Worm (Caenorhabditis elegans) whole organism, midembryonic: ENCODE results near the gene Y97E10AR.6.

ENCODE experiments used
- T22C8.4 ChIP-seq: fragments of 200-800 bp; sonication (Bioruptor generic); IDR thresholded peaks from 2 replicates; pipeline ENCODE4 v1.3.6; 2022; ENCODE audit warnings: missing genetic modification characterization, missing compliant biosample characterization
- cog-1 ChIP-seq: sonication (generic microtip); optimal IDR thresholded peaks from 2 replicates; lab custom pipeline; 2016; ENCODE audit warnings: missing genetic modification characterization, missing compliant biosample characterization
- flt-1 ChIP-seq: fragments of 200-800 bp; sonication (Bioruptor generic); IDR thresholded peaks from 2 replicates; pipeline ENCODE4 v1.3.6; 2022; ENCODE audit warnings: missing genetic modification characterization, missing compliant biosample characterization
- klf-2 ChIP-seq: fragments of 200-800 bp; sonication (Bioruptor generic); conservative IDR thresholded peaks from 2 replicates; pipeline ENCODE4 v1.3.6; 2022; ENCODE audit warnings: missing genetic modification reagents, missing genetic modification characterization, missing compliant biosample characterization
- med-1 ChIP-seq: sonication (generic microtip); optimal IDR thresholded peaks from 2 replicates; lab custom pipeline; 2017; ENCODE audit warnings: missing genetic modification characterization, mild to moderate bottlenecking, missing compliant biosample characterization, antibody characterized with exemption, missing genetic modification reagents; ENCODE audit not compliant: insufficient read depth
- ref-1 ChIP-seq: fragments of 200-800 bp; sonication (Bioruptor generic); conservative IDR thresholded peaks from 2 replicates; pipeline ENCODE4 v1.3.6; 2022; ENCODE audit warnings: missing genetic modification reagents, missing genetic modification characterization, missing compliant biosample characterization
- tab-1 ChIP-seq: fragments of 200-800 bp; sonication (Bioruptor generic); IDR thresholded peaks from 2 replicates; pipeline ENCODE4 v1.3.6; 2022; ENCODE audit warnings: missing genetic modification characterization, missing compliant biosample characterization
- ztf-23 ChIP-seq: fragments of 200-800 bp; sonication (Bioruptor generic); IDR thresholded peaks from 2 replicates; pipeline ENCODE4 v1.3.6; 2022; ENCODE audit warnings: missing genetic modification reagents, missing genetic modification characterization, missing compliant biosample characterization
- ztf-29 ChIP-seq: fragments of 200-800 bp; sonication (Bioruptor generic); IDR thresholded peaks from 2 replicates; pipeline ENCODE4 v1.3.6; 2022; ENCODE audit warnings: missing genetic modification reagents, missing genetic modification characterization, missing compliant biosample characterization

The Y97E10AR.6 gene

DNA sequence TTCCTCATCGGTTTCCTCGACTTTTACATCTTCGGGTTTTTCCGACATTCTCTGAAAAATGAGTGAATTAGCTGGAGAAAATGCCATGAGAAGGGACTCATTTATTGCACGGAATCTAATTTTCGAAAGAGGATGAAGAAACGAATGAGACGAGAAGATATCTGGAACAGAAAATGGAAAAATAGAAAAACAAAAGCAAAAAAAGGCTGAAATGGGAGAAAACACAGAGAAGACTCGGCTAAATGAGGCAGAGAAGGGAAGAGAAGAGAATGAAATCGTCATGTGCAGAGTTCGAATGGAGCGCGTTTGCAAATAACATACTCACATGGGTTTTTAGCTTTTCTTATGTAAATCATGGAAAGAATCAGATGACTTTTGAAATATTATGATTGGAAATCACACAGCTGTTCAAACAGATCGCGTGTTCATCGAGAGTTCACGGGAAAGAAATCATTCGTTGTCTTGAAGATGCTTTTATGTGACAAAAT is at the start of gene Y97E10AR.6:
Gene Y97E10AR.6 (minus strand): TSS at position 51 of the 488 bp plus-strand sequence.
- TF ChIP-seq klf-2 (GFP tag; lab: Robert Waterston, UW): no peak
- no peak for TF ChIP-seq ztf-29
- no peak for TF ChIP-seq ref-1 (GFP tag; lab: Robert Waterston, UW)
- no peak for TF ChIP-seq med-1 (GFP tag; lab: Kevin White, UChicago)
- no peak for TF ChIP-seq ztf-23
- TF ChIP-seq tab-1: no peak
- no peak for TF ChIP-seq T22C8.4 (GFP tag; lab: Robert Waterston, UW)
- no peak for TF ChIP-seq flt-1 (GFP tag; lab: Robert Waterston, UW)
- no peak for TF ChIP-seq cog-1 (tag; lab: Kevin White, UChicago)

- TF ChIP-seq med-1 (GFP tag; lab: Kevin White, UChicago) (no peak), cog-1 (tag; lab: Kevin White, UChicago) (no peak)
These were observed 48.3 kb upstream of the Y97E10AR.6 start, which contains the start of gene str-139 for ce11 chrV:8062074-8062473. str-139 (minus strand) TSS chrV:8062174.

- TF ChIP-seq med-1 (GFP tag; lab: Kevin White, UChicago) (no peak), ztf-23 (no peak), T22C8.4 (GFP tag; lab: Robert Waterston, UW) (no peak)
These were observed 44.6 kb upstream of the Y97E10AR.6 start, which contains the start of gene str-138 for ce11 chrV:8058359-8058758. str-138 (plus strand) TSS chrV:8058659.

DNA sequence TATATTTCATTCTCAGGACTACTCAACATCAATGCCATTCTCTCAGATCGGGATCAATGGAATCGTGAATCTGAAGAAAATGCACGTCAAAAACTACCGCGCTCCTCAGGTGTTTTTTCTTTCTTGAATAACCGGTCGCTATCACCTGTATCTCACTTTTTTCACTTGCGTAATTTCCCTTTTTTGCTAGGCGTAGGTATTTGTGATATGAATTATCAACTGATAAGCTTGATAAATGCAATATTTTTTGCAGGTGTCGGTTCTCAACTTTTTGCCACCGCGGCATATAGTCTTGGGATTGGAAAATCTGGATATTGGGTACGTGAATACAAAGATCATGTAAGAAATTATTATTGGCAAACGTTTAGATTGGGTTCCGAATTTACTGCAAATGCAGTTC is 41.4 kb upstream of the Y97E10AR.6 start:
- TF ChIP-seq tab-1 (no peak), cog-1 (tag; lab: Kevin White, UChicago) (no peak), flt-1 (GFP tag; lab: Robert Waterston, UW) (no peak), ztf-23 (no peak), T22C8.4 (GFP tag; lab: Robert Waterston, UW) (no peak), ztf-29 (no peak), med-1 (GFP tag; lab: Kevin White, UChicago) (no peak)

- TF ChIP-seq med-1 (GFP tag; lab: Kevin White, UChicago): no peak
These were observed 40.4 kb upstream of the Y97E10AR.6 start, which contains the start of gene ZC513.2 for ce11 chrV:8054130-8054529. ZC513.2 (plus strand) TSS chrV:8054430.

DNA sequence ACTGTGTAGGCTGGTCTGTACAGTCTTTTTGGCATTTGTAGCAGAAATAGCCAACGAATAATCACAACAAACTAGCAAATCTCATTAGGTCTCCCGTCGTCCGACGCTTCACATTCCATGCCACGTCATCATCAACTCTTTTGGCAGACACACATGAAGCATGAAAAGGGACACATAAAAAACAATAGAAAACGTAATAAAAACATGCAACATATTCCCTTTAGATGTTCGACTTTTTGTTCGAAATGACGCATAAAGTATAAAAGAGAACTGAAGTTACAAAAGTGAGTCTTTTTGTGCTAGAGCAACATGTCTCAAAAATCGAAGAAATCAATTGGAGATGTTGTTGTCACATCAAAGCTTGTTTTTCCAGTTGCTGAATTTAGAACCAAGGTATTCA is 38.1 kb upstream of the Y97E10AR.6 start, which contains the start of gene sth-1:
Gene sth-1 (plus strand): TSS at position 301 of the 400 bp plus-strand sequence.
- TF ChIP-seq ztf-23 (no peak), T22C8.4 (GFP tag; lab: Robert Waterston, UW) (no peak), ztf-29 (no peak), flt-1 (GFP tag; lab: Robert Waterston, UW) (no peak)

ce11 chrV:8050811-8051210 is 37.1 kb upstream of the Y97E10AR.6 start, which contains the start of gene col-43:
col-43 (minus strand) TSS chrV:8050911.
- TF ChIP-seq tab-1: no peak
- no peak for TF ChIP-seq T22C8.4 (GFP tag; lab: Robert Waterston, UW)
- no peak for TF ChIP-seq ztf-29
- no peak for TF ChIP-seq ref-1 (GFP tag; lab: Robert Waterston, UW)
- TF ChIP-seq cog-1 (tag; lab: Kevin White, UChicago): no peak
- no peak for TF ChIP-seq flt-1 (GFP tag; lab: Robert Waterston, UW)
- no peak for TF ChIP-seq klf-2 (GFP tag; lab: Robert Waterston, UW)
- no peak for TF ChIP-seq ztf-23
- TF ChIP-seq med-1 (GFP tag; lab: Kevin White, UChicago): no peak

DNA sequence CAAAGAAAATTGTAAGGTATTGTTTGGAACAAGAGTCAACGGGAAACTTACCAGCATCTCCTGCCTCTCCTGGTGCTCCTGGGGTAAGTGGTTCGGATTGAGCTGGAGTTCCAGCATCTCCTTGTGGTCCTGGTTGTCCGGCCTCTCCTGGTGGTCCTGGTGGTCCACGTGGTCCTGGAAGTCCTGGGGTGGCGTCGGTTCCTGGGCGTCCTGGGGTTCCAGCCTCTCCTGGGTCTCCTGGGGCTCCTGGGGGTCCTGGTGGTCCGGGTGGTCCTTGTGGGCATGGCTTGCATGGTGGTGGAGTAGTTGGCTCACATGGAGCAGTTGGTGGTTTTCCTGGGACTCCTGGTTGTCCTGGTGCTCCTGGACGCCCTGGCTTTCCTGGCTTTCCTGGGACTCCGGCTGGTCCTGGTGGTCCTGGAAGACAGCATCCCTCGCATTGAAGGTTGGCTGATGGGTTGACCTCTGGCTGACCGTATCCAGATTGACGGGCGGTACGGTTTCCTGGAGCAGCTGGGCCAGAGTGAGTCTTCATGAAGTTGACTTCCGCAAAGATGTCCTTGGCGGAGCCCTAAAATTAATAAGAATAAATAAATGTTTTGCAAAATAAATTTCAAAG is 36.4 kb upstream of the Y97E10AR.6 start:
- TF ChIP-seq med-1 (GFP tag; lab: Kevin White, UChicago): no peak
- no peak for TF ChIP-seq cog-1 (tag; lab: Kevin White, UChicago)
- no peak for TF ChIP-seq tab-1
- TF ChIP-seq T22C8.4 (GFP tag; lab: Robert Waterston, UW): no peak
- no peak for TF ChIP-seq klf-2 (GFP tag; lab: Robert Waterston, UW)
- no peak for TF ChIP-seq ref-1 (GFP tag; lab: Robert Waterston, UW)
- TF ChIP-seq ztf-29: no peak
- TF ChIP-seq flt-1 (GFP tag; lab: Robert Waterston, UW): no peak
- TF ChIP-seq ztf-23: no peak

- no peak for TF ChIP-seq med-1 (GFP tag; lab: Kevin White, UChicago)
- TF ChIP-seq flt-1 (GFP tag; lab: Robert Waterston, UW): no peak
- TF ChIP-seq ztf-29: no peak
- TF ChIP-seq T22C8.4 (GFP tag; lab: Robert Waterston, UW): no peak
- TF ChIP-seq klf-2 (GFP tag; lab: Robert Waterston, UW): no peak
- no peak for TF ChIP-seq tab-1
These were observed 33.0 kb upstream of the Y97E10AR.6 start, which contains the start of gene ZC513.3 for ce11 chrV:8046706-8047105. ZC513.3 (plus strand) TSS chrV:8047006.

DNA sequence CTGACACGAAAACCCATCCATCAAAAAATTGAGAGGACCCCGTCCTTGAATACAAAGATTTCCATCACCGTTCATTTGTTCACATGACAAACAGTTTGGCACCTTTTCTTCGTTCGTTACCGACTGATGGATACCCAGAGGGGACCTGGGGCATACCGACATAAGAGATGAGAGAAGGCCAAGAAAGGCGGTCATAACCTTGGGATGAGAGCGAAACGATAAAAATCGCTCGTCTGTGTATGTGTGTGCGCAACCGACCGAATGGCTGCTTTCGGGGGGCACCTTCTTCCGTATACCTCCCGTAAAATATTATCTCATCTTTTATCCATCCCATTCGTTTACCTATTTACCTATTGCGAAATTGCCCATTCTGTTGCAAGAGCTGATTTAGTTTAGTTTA is 31.2 kb upstream of the Y97E10AR.6 start:
- TF ChIP-seq tab-1: no peak
- no peak for TF ChIP-seq ref-1 (GFP tag; lab: Robert Waterston, UW)
- no peak for TF ChIP-seq cog-1 (tag; lab: Kevin White, UChicago)
- TF ChIP-seq ztf-29: no peak
- no peak for TF ChIP-seq med-1 (GFP tag; lab: Kevin White, UChicago)
- TF ChIP-seq klf-2 (GFP tag; lab: Robert Waterston, UW): no peak
- no peak for TF ChIP-seq flt-1 (GFP tag; lab: Robert Waterston, UW)
- no peak for TF ChIP-seq ztf-23
